Worm (Caenorhabditis elegans): ENCODE data around the gene K06G5.3.
"Not testable (repeated sequence)": the region's sequence is repeated elsewhere in the genome, so short reads cannot be mapped to it uniquely, and the experiment has no call there.

The K06G5.3 gene

DNA sequence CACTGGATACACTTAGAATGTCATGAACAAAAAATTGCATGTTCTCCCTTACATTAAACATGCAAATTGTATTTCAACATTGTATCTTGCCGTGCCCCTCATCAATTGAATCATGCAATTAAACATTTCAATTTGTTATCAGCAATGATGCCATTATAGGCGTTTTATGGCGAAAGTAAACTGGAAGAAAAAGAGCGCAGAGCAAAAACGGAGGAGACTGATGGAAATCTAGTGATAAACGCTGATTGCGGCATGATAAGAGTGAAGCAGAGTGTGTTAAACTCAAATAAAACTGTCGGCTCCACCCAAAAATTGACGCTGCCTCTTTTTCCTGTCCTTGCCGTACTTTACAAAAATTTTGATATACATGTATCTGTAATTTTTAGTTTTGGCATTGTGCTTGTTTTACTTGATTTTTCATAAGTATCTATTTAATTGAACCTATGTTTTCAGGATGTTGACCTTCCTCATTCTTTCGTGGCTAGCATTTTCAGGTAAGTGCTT lies 8.5 kb downstream of the K06G5.3 start, which contains the start of gene K06G5.1 (continued):
- TF ChIP-seq daf-12 (tag; optimal IDR thresholded peaks at IDR 0.05) (no peak), tra-1 (GFP tag; IDR thresholded peaks at IDR 0.05) (peak; percentile 91), gei-8 (GFP tag; optimal IDR thresholded peaks at IDR 0.05) (no peak), zag-1 (tag; optimal IDR thresholded peaks at IDR 0.05) (no peak), unc-62 (GFP tag; optimal IDR thresholded peaks at IDR 0.05 in 1 of 2) (peak; percentile 24 to 53), unc-62 (tag; optimal IDR thresholded peaks at IDR 0.05) (no peak), ces-1 (GFP tag; optimal IDR thresholded peaks at IDR 0.05) (no peak), mdl-1 (tag; optimal IDR thresholded peaks at IDR 0.05) (peak in 1 of 2 experiments; percentile 28), spr-1 (tag; optimal IDR thresholded peaks at IDR 0.05) (no peak), lin-39 (tag; optimal IDR thresholded peaks at IDR 0.05) (no peak), attf-4 (tag; optimal IDR thresholded peaks at IDR 0.05) (no peak), nhr-76 (tag; optimal IDR thresholded peaks at IDR 0.05) (no peak), nhr-11 (tag; optimal IDR thresholded peaks at IDR 0.05) (no peak), ceh-20 (GFP tag; IDR thresholded peaks at IDR 0.05) (peak; percentile 60; the same call in 1 of the 2 replicates), daf-16 (GFP tag; optimal IDR thresholded peaks at IDR 0.05) (peak in 1 of 2 experiments; percentile 20), daf-16 (tag; optimal IDR thresholded peaks at IDR 0.05) (peak; percentile 92), ceh-62 (tag; optimal IDR thresholded peaks at IDR 0.05) (no peak)

ce11 chrX:14213314-14213713 lies 9.7 kb downstream of the K06G5.3 start:
- TF ChIP-seq php-3 (GFP tag; IDR thresholded peaks at IDR 0.05) = peak; percentile 85
- no peak for TF ChIP-seq Y48G9A.11 (GFP tag; IDR thresholded peaks at IDR 0.05)
- no peak for TF ChIP-seq aha-1 (tag)
- no peak for TF ChIP-seq daf-12 (tag; optimal IDR thresholded peaks at IDR 0.05)
- no peak for TF ChIP-seq daf-16 (GFP tag; optimal IDR thresholded peaks at IDR 0.05)
- peak; percentile 61 for TF ChIP-seq daf-16 (tag; optimal IDR thresholded peaks at IDR 0.05)
- TF ChIP-seq dve-1 (tag; optimal IDR thresholded peaks at IDR 0.05; ENCODE audit: insufficient read depth) = peak; percentile 26
- TF ChIP-seq unc-62 (GFP tag; optimal IDR thresholded peaks at IDR 0.05 in 1 of 2) = peak in 1 of 2 experiments; percentile 47
- TF ChIP-seq unc-62 (tag; optimal IDR thresholded peaks at IDR 0.05) = no peak
- TF ChIP-seq nhr-28 (tag; optimal IDR thresholded peaks at IDR 0.05) = peak; percentile 85
- no peak for TF ChIP-seq D1046.2 (GFP tag; IDR thresholded peaks at IDR 0.05)
- TF ChIP-seq skn-1 (tag; optimal IDR thresholded peaks at IDR 0.05) = no peak
- TF ChIP-seq unc-130 (GFP tag; optimal IDR thresholded peaks at IDR 0.05) = no peak

DNA sequence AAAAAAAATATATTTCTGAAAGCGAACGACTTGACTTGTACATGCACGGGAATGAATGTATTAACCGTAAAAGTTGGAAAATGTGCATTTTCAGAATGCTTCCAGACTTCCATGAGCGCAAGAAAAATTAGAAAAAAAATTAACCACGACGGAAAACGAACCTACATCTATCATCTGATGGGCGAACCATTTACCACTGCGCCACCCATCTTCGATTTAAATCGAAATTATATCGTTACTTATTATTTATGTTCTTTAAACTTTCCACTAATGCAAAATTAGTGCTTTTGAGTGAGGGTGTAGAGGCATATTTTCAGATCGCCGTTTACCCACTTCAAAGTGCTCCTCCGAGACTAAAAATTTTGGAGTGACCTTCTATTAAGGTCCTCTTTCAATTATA lies 11.9 kb downstream of the K06G5.3 start:
- 0 out of 2 replicates have a peak, but pooled peaks have one; percentile 42 for TF ChIP-seq F26F4.8 (GFP tag; conservative IDR thresholded peaks at IDR 0.05)
- TF ChIP-seq dmd-6 (GFP tag; IDR thresholded peaks at IDR 0.05) = peak; percentile 28; the same call in 1 of the 2 replicates
- peak; percentile 70; the same call in 1 of the 2 replicates for TF ChIP-seq pha-4 (GFP tag; IDR thresholded peaks at IDR 0.05)
- TF ChIP-seq pha-4, daf-16 (tag; optimal IDR thresholded peaks at IDR 0.05): not testable (repeated sequence)
- 0 out of 2 replicates have a peak, but pooled peaks have one; percentile 14 for TF ChIP-seq madf-9 (GFP tag; conservative IDR thresholded peaks at IDR 0.05)
- peak in 1 of 2 experiments; percentile 15 for TF ChIP-seq daf-16 (GFP tag; optimal IDR thresholded peaks at IDR 0.05)
- TF ChIP-seq dmd-8 (GFP tag; IDR thresholded peaks at IDR 0.05) = 0 out of 2 replicates have a peak, but pooled peaks have one; percentile 38

DNA sequence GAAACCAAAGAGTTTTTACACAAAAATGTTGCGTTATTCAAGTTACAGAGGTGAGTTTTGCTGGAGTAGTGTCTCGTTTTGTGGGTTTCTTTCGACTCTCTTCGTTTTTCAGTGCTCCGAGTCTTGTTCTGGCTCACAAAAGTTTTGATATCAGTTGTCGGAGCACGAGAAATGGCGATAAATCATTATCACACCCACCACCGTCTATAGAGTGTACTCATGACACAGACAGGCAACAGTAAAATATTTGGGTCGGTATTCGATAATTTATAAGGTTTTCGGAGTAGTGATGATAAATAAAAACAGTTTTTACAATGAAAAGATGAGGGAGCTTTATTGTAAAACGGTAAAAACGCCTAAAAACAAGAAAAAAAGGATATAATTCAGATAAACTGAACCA lies 15.1 kb downstream of the K06G5.3 start, which contains the start of gene ceh-37:
Gene ceh-37 (minus strand): TSS at position 59 of the 400 bp plus-strand sequence.
- peak in 1 of 2 experiments; percentile 92 for TF ChIP-seq unc-62 (GFP tag; optimal IDR thresholded peaks at IDR 0.05 in 1 of 2)
- no peak for TF ChIP-seq unc-62 (tag; optimal IDR thresholded peaks at IDR 0.05)
- no peak for TF ChIP-seq daf-12 (tag; optimal IDR thresholded peaks at IDR 0.05)
- peak; percentile 68 for TF ChIP-seq hlh-11 (tag; optimal IDR thresholded peaks at IDR 0.05)
- peak; percentile 50 for TF ChIP-seq pqm-1 (tag; optimal IDR thresholded peaks at IDR 0.05)
- TF ChIP-seq daf-16 (GFP tag; optimal IDR thresholded peaks at IDR 0.05) = no peak
- TF ChIP-seq daf-16 (tag; optimal IDR thresholded peaks at IDR 0.05) = peak; percentile 36
- no peak for TF ChIP-seq nhr-6 (tag; optimal IDR thresholded peaks at IDR 0.05)
- peak; percentile 61 for TF ChIP-seq hlh-30 (tag; optimal IDR thresholded peaks at IDR 0.05; ENCODE audit: insufficient read depth)
- TF ChIP-seq dmd-6 (GFP tag; IDR thresholded peaks at IDR 0.05) = peak; percentile 30; the same call in 1 of the 2 replicates
- TF ChIP-seq T26A8.4 (GFP tag; IDR thresholded peaks at IDR 0.05) = no peak
- TF ChIP-seq nhr-28 (tag; optimal IDR thresholded peaks at IDR 0.05) = peak; percentile 49
- peak; percentile 97 for TF ChIP-seq php-3 (GFP tag; IDR thresholded peaks at IDR 0.05)
- TF ChIP-seq dve-1 (tag; optimal IDR thresholded peaks at IDR 0.05; ENCODE audit: insufficient read depth) = peak; percentile 19

All from whole organism, L4 larva.